Worm (Caenorhabditis elegans) whole organism, late embryonic: Measurements from ENCODE around the gene T08G5.1.

ENCODE experiments used
- C08G9.2 ChIP-seq: sonication (generic microtip); optimal IDR thresholded peaks from 2 replicates; lab custom pipeline; 2016; ENCODE audit warnings: mild to moderate bottlenecking, missing genetic modification characterization, moderate library complexity, missing compliant biosample characterization
- F13H6.1 ChIP-seq: sonication (generic microtip); optimal IDR thresholded peaks from 2 replicates; lab custom pipeline; 2016; ENCODE audit warnings: missing genetic modification characterization, missing compliant biosample characterization
- Y22D7AL.16 ChIP-seq: sonication (generic microtip); optimal IDR thresholded peaks from 2 replicates; lab custom pipeline; 2016; ENCODE audit warnings: missing genetic modification characterization, missing compliant biosample characterization
- ama-1 ChIP-seq: fragments of 150-350 bp; optimal IDR thresholded peaks from 2 replicates; lab custom pipeline; 2014
- ceh-18 ChIP-seq: sonication (generic microtip); optimal IDR thresholded peaks from 2 replicates; lab custom pipeline; 2016; ENCODE audit warnings: missing genetic modification characterization, missing compliant biosample characterization
- ceh-19 ChIP-seq: fragments of 200-800 bp; sonication (Bioruptor generic); optimal IDR thresholded peaks from 2 replicates; lab custom pipeline; 2018; ENCODE audit warnings: mild to moderate bottlenecking, missing genetic modification characterization, missing compliant biosample characterization
- ceh-22 ChIP-seq: sonication (generic microtip); optimal IDR thresholded peaks from 2 replicates; lab custom pipeline; 2017; ENCODE audit warnings: missing biosample characterization, missing genetic modification characterization
- ceh-30 ChIP-seq: fragments of 150-350 bp; optimal IDR thresholded peaks from 2 replicates; lab custom pipeline; 2014; ENCODE audit warnings: missing biosample characterization, missing genetic modification characterization
- ceh-31 ChIP-seq: sonication (generic microtip); optimal IDR thresholded peaks from 2 replicates; lab custom pipeline; 2016; ENCODE audit warnings: missing genetic modification characterization, missing compliant biosample characterization
- ceh-45 ChIP-seq: fragments of 200-800 bp; sonication (Bioruptor generic); IDR thresholded peaks from 2 replicates; pipeline ENCODE4 v1.3.6; 2022; ENCODE audit warnings: missing genetic modification reagents, missing genetic modification characterization, missing compliant biosample characterization
- ceh-48 ChIP-seq: sonication (generic microtip); optimal IDR thresholded peaks from 2 replicates; lab custom pipeline; 2016; ENCODE audit warnings: missing genetic modification characterization, inconsistent platforms, missing compliant biosample characterization
- ceh-6 ChIP-seq: fragments of 200-800 bp; sonication (Bioruptor generic); optimal IDR thresholded peaks from 2 replicates; lab custom pipeline; 2018; ENCODE audit warnings: mild to moderate bottlenecking, missing genetic modification characterization, missing compliant biosample characterization
- dmd-4 ChIP-seq: sonication (generic microtip); optimal IDR thresholded peaks from 2 replicates; lab custom pipeline; 2016; ENCODE audit warnings: borderline replicate concordance, missing genetic modification characterization, missing compliant biosample characterization
- ets-4 ChIP-seq: sonication (generic microtip); optimal IDR thresholded peaks from 2 replicates; lab custom pipeline; 2016; ENCODE audit warnings: missing genetic modification characterization, missing compliant biosample characterization
- eyg-1 ChIP-seq: sonication (generic microtip); optimal IDR thresholded peaks from 2 replicates; lab custom pipeline; 2016; ENCODE audit warnings: missing genotype, missing genetic modification characterization, missing compliant biosample characterization
- fax-1 ChIP-seq: sonication (generic microtip); optimal IDR thresholded peaks from 2 replicates; lab custom pipeline; 2016; ENCODE audit warnings: missing genotype, missing genetic modification characterization, missing compliant biosample characterization
- fkh-10 ChIP-seq: fragments of 150-350 bp; optimal IDR thresholded peaks from 2 replicates; lab custom pipeline; 2014; ENCODE audit warnings: missing biosample characterization, missing genetic modification reagents, missing genetic modification characterization
- fkh-6 ChIP-seq: sonication (generic microtip); optimal IDR thresholded peaks from 2 replicates; lab custom pipeline; 2016; ENCODE audit warnings: missing genetic modification characterization, missing compliant biosample characterization
- gmeb-2 ChIP-seq: sonication (generic microtip); optimal IDR thresholded peaks from 2 replicates; lab custom pipeline; 2016; ENCODE audit warnings: missing genetic modification characterization, inconsistent platforms, missing compliant biosample characterization
- hlh-15 ChIP-seq: sonication (generic microtip); optimal IDR thresholded peaks from 2 replicates; lab custom pipeline; 2016; ENCODE audit warnings: missing genetic modification characterization, missing compliant biosample characterization
- hlh-30 ChIP-seq: sonication (generic microtip); optimal IDR thresholded peaks from 2 replicates; lab custom pipeline; 2017; ENCODE audit warnings: antibody characterized with exemption, missing genetic modification characterization, missing compliant biosample characterization; ENCODE audit not compliant: insufficient read depth
- hlh-6 ChIP-seq: sonication (generic microtip); optimal IDR thresholded peaks from 2 replicates; lab custom pipeline; 2016; ENCODE audit warnings: missing genotype, missing genetic modification characterization, missing compliant biosample characterization
- lim-6 ChIP-seq: sonication (generic microtip); optimal IDR thresholded peaks from 2 replicates; lab custom pipeline; 2016; ENCODE audit warnings: missing genetic modification characterization, missing compliant biosample characterization
- madf-2 ChIP-seq: sonication (generic microtip); optimal IDR thresholded peaks from 2 replicates; lab custom pipeline; 2017; ENCODE audit warnings: missing genetic modification characterization, missing compliant biosample characterization
- nfya-1 ChIP-seq: sonication (generic microtip); optimal IDR thresholded peaks from 2 replicates; lab custom pipeline; 2017; ENCODE audit warnings: missing genetic modification characterization, mild to moderate bottlenecking, missing compliant biosample characterization, antibody characterized with exemption, moderate library complexity
- nhr-11 ChIP-seq: fragments of 150-350 bp; optimal IDR thresholded peaks from 2 replicates; lab custom pipeline; 2014; ENCODE audit warnings: missing biosample characterization, missing genetic modification characterization
- nhr-232 ChIP-seq: sonication (generic microtip); optimal IDR thresholded peaks from 2 replicates; lab custom pipeline; 2016; ENCODE audit warnings: missing genetic modification characterization, missing compliant biosample characterization
- npax-4 ChIP-seq: sonication (generic microtip); optimal IDR thresholded peaks from 2 replicates; lab custom pipeline; 2016; ENCODE audit warnings: missing genetic modification characterization, missing compliant biosample characterization
- pag-3 ChIP-seq: sonication (generic microtip); optimal IDR thresholded peaks from 2 replicates; lab custom pipeline; 2016; ENCODE audit warnings: missing compliant biosample characterization, missing genetic modification characterization, borderline replicate concordance
- pha-2 ChIP-seq: sonication (generic microtip); optimal IDR thresholded peaks from 2 replicates; lab custom pipeline; 2017; ENCODE audit warnings: mild to moderate bottlenecking, missing genetic modification characterization, missing compliant biosample characterization
- sdc-2 ChIP-seq: sonication (generic microtip); optimal IDR thresholded peaks from 2 replicates; lab custom pipeline; 2016; ENCODE audit warnings: missing genotype, missing genetic modification characterization, missing compliant biosample characterization
- sox-2 ChIP-seq: fragments of 200-800 bp; sonication (Bioruptor generic); IDR thresholded peaks from 2 replicates; pipeline ENCODE4 v1.3.6; 2022; ENCODE audit warnings: missing genetic modification reagents, missing genetic modification characterization, missing compliant biosample characterization
- sox-4 ChIP-seq: sonication (generic microtip); optimal IDR thresholded peaks from 2 replicates; lab custom pipeline; 2017; ENCODE audit warnings: mild to moderate bottlenecking, missing genetic modification characterization, inconsistent platforms, missing compliant biosample characterization
- syd-9 ChIP-seq: sonication (generic microtip); optimal IDR thresholded peaks from 2 replicates; lab custom pipeline; 2016; ENCODE audit warnings: mild to moderate bottlenecking, missing genetic modification characterization, moderate library complexity, missing compliant biosample characterization
- tbx-2 ChIP-seq: sonication (generic microtip); optimal IDR thresholded peaks from 2 replicates; lab custom pipeline; 2016; ENCODE audit warnings: missing genetic modification characterization, missing compliant biosample characterization
- unc-3 ChIP-seq, 2 experiments: fragments of 200-800 bp in 1 of 2; sonication (Bioruptor generic) in 1 of 2; sonication (generic microtip) in 1 of 2; conservative IDR thresholded peaks in 1 of 2; optimal IDR thresholded peaks in 1 of 2; 2 replicates each; pipeline versions ENCODE4 v1.3.6 to Lab custom; 2016 to 2022; ENCODE audit warnings: missing compliant biosample characterization in 2 of 2, missing genetic modification characterization in 2 of 2, missing genetic modification reagents in 1 of 2
- unc-42 ChIP-seq: sonication (generic microtip); optimal IDR thresholded peaks from 2 replicates; lab custom pipeline; 2016; ENCODE audit warnings: missing genotype, missing genetic modification characterization, missing compliant biosample characterization
- unc-55 ChIP-seq: sonication (generic microtip); optimal IDR thresholded peaks from 2 replicates; lab custom pipeline; 2017; ENCODE audit warnings: missing biosample characterization, missing genetic modification reagents, missing genetic modification characterization

The T08G5.1 gene

ce11 chrV:14011427-14011826, 7.1 kb upstream of the T08G5.1 start:
- TF ChIP-seq C08G9.2 (tag; lab: Kevin White, UChicago) (no peak), pag-3 (tag; lab: Kevin White, UChicago) (no peak), ets-4 (tag; lab: Kevin White, UChicago) (no peak), unc-3 (GFP tag; conservative IDR thresholded peaks at IDR 0.05; lab: Robert Waterston, UW) (no peak), unc-3 (tag; optimal IDR thresholded peaks at IDR 0.05; lab: Kevin White, UChicago) (no peak), ama-1 (lab: Kevin White, UChicago) (no peak), ceh-45 (GFP tag; lab: Robert Waterston, UW) (no peak), unc-55 (GFP tag; lab: Kevin White, UChicago) (no peak), gmeb-2 (no peak), lim-6 (tag; lab: Kevin White, UChicago) (no peak), fkh-6 (tag; lab: Kevin White, UChicago) (no peak), eyg-1 (tag; lab: Kevin White, UChicago) (no peak), hlh-6 (tag; lab: Kevin White, UChicago) (no peak), ceh-31 (no peak), F13H6.1 (tag; lab: Kevin White, UChicago) (no peak), tbx-2 (tag; lab: Kevin White, UChicago) (no peak), nhr-232 (tag; lab: Kevin White, UChicago) (no peak), Y22D7AL.16 (tag; lab: Kevin White, UChicago) (no peak), sox-4 (tag; lab: Kevin White, UChicago) (no peak), syd-9 (tag; lab: Kevin White, UChicago) (no peak)

DNA sequence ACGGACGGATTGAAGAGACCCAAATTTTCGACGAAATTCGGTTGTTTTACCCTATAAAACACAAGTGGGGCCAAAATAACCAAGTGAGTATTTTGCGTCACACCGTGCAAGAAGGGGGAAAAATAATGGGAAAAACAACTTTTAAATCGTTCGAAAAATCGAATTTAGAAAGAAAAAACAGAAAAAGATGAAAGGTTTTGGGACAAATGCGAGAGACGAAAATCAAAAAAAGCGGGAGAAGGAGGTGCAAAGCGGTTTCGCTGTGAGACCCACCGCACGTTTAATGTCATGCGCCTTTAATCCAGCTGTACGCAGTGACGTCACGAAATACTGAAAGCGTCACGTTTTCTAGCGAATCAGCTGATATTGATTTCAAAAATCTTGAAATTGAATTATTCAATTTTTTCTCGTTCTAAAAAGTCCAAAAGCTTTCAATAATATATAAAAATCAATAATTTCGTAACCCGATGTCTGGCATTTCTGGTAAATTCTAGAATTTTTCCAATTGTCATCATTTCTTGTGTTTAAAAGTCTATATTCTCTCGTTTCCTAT, 6.5 kb upstream of the T08G5.1 start, which contains the start of the genes ddx-17 and aip-1:
TSS of gene ddx-17 (minus strand) at position 51 of the 553 bp plus-strand sequence.
TSS of gene aip-1 (plus strand) at position 332 of the 553 bp plus-strand sequence.
- no peak for TF ChIP-seq hlh-6 (tag; lab: Kevin White, UChicago)
- peak; percentile 52 for TF ChIP-seq tbx-2 (tag; lab: Kevin White, UChicago)
- peak; percentile 85 for TF ChIP-seq hlh-30
- peak; percentile 60 for TF ChIP-seq ceh-31
- no peak for TF ChIP-seq ceh-22 (tag; lab: Kevin White, UChicago)
- TF ChIP-seq ceh-18, result no peak
- TF ChIP-seq dmd-4 (tag; lab: Kevin White, UChicago), result no peak
- TF ChIP-seq ceh-19 (GFP tag; lab: Kevin White, UChicago), result no peak
- TF ChIP-seq C08G9.2 (tag; lab: Kevin White, UChicago), result no peak
- TF ChIP-seq sdc-2 (tag; lab: Kevin White, UChicago), result no peak
- no peak for TF ChIP-seq ceh-6
- TF ChIP-seq fax-1 (tag; lab: Kevin White, UChicago), result no peak
- TF ChIP-seq pag-3 (tag; lab: Kevin White, UChicago), result no peak
- TF ChIP-seq unc-3 (GFP tag; conservative IDR thresholded peaks at IDR 0.05; lab: Robert Waterston, UW), result no peak
- TF ChIP-seq unc-3 (tag; optimal IDR thresholded peaks at IDR 0.05; lab: Kevin White, UChicago), result no peak
- TF ChIP-seq hlh-15 (tag; lab: Kevin White, UChicago), result no peak
- no peak for TF ChIP-seq gmeb-2
- no peak for TF ChIP-seq nhr-11 (tag; lab: Kevin White, UChicago)
- no peak for TF ChIP-seq pha-2 (tag; lab: Kevin White, UChicago)
- no peak for TF ChIP-seq fkh-10 (GFP tag; lab: Kevin White, UChicago)
- TF ChIP-seq unc-55 (GFP tag; lab: Kevin White, UChicago), result peak; percentile 50
- peak; percentile 10 for TF ChIP-seq ceh-48 (tag; lab: Kevin White, UChicago)
- no peak for TF ChIP-seq madf-2
- no peak for TF ChIP-seq npax-4 (tag; lab: Kevin White, UChicago)
- TF ChIP-seq sox-2 (GFP tag; lab: Robert Waterston, UW), result no peak
- TF ChIP-seq nfya-1 (tag; lab: Kevin White, UChicago), result peak; percentile 32
- TF ChIP-seq unc-42, result peak; percentile 36
- TF ChIP-seq ceh-30 (tag; lab: Kevin White, UChicago), result peak; percentile 26
